Fruit fly (Drosophila melanogaster) whole organism, embryonic: Measurements from ENCODE around the gene SC35.

Experiments used
- Ada2b ChIP-seq: fragments of 200-800 bp; sonication (Bioruptor generic); IDR thresholded peaks from 2 replicates; pipeline ENCODE4 v1.3.6; 2022; ENCODE audit warnings: missing biosample characterization, missing genetic modification characterization
- Aef1 ChIP-seq: fragments of 200-800 bp; sonication (Bioruptor generic); IDR thresholded peaks from 3 replicates; pipeline ENCODE4 v1.3.6; 2022; ENCODE audit warnings: missing biosample characterization, missing genetic modification characterization
- B-H2 ChIP-seq: fragments of 200-800 bp; sonication (Bioruptor generic); optimal IDR thresholded peaks from 2 replicates; lab custom pipeline; 2018; ENCODE audit warnings: missing biosample characterization, mild to moderate bottlenecking, missing genetic modification characterization
- Bgb ChIP-seq: fragments of 200-800 bp; sonication (Bioruptor generic); IDR thresholded peaks from 2 replicates; pipeline ENCODE4 v1.3.6; 2022; ENCODE audit warnings: missing biosample characterization, missing genetic modification characterization; ENCODE audit not compliant: partially characterized antibody
- CG1024 ChIP-seq: fragments of 200-800 bp; sonication (Bioruptor generic); IDR thresholded peaks from 2 replicates; pipeline ENCODE4 v1.3.6; 2022; ENCODE audit warnings: missing biosample characterization, missing genetic modification characterization
- CG10543 ChIP-seq: fragments of 200-800 bp; sonication (Bioruptor generic); optimal IDR thresholded peaks from 3 replicates; lab custom pipeline; 2017; ENCODE audit warnings: missing biosample characterization, mild to moderate bottlenecking, missing genetic modification characterization, moderate library complexity
- CG11085 ChIP-seq: fragments of 200-800 bp; sonication (Bioruptor generic); IDR thresholded peaks from 2 replicates; pipeline ENCODE4 v1.3.6; 2022; ENCODE audit warnings: missing biosample characterization, missing genetic modification characterization
- CG11504 ChIP-seq: fragments of 200-800 bp; sonication (Bioruptor generic); optimal IDR thresholded peaks from 3 replicates; lab custom pipeline; 2019; ENCODE audit warnings: missing biosample characterization, mild to moderate bottlenecking, missing genetic modification characterization, moderate library complexity
- CG12769 ChIP-seq: fragments of 200-800 bp; sonication (Bioruptor generic); optimal IDR thresholded peaks from 2 replicates; lab custom pipeline; 2019; ENCODE audit warnings: missing biosample characterization, mild to moderate bottlenecking, missing genetic modification characterization, moderate library complexity
- CG14014 ChIP-seq: fragments of 200-800 bp; sonication (Bioruptor generic); IDR thresholded peaks from 2 replicates; pipeline ENCODE4 v1.3.6; 2022; ENCODE audit warnings: missing biosample characterization, missing genetic modification characterization
- CG1529 ChIP-seq: fragments of 200-800 bp; sonication (Bioruptor generic); optimal IDR thresholded peaks from 3 replicates; lab custom pipeline; 2018; ENCODE audit warnings: missing biosample characterization, missing genetic modification characterization
- CG15696 ChIP-seq: fragments of 200-800 bp; sonication (Bioruptor generic); optimal IDR thresholded peaks from 2 replicates; lab custom pipeline; 2019; ENCODE audit warnings: missing biosample characterization, mild to moderate bottlenecking, missing genetic modification characterization, moderate library complexity
- CG18011 ChIP-seq: fragments of 200-800 bp; sonication (Bioruptor generic); optimal IDR thresholded peaks from 2 replicates; lab custom pipeline; 2017; ENCODE audit warnings: missing biosample characterization, missing genetic modification characterization, mild to moderate bottlenecking, moderate library complexity, missing genotype
- CG18599 ChIP-seq: fragments of 200-800 bp; sonication (Bioruptor generic); optimal IDR thresholded peaks from 3 replicates; lab custom pipeline; 2017; ENCODE audit warnings: missing biosample characterization, missing genetic modification characterization, mild to moderate bottlenecking, moderate library complexity, missing genetic modification reagents
- CG31441 ChIP-seq: fragments of 200-800 bp; sonication (Bioruptor generic); IDR thresholded peaks from 2 replicates; pipeline ENCODE4 v1.3.6; 2022; ENCODE audit warnings: missing biosample characterization, missing genetic modification characterization
- CG3407 ChIP-seq: fragments of 200-800 bp; sonication (Bioruptor generic); optimal IDR thresholded peaks from 2 replicates; lab custom pipeline; 2018; ENCODE audit warnings: missing biosample characterization, mild to moderate bottlenecking, missing genetic modification characterization
- CG43689 ChIP-seq: fragments of 200-800 bp; sonication (Bioruptor generic); IDR thresholded peaks from 2 replicates; pipeline ENCODE4 v1.3.6; 2022; ENCODE audit warnings: missing biosample characterization, missing genetic modification characterization
- CG5953 ChIP-seq: fragments of 200-800 bp; sonication (Bioruptor generic); IDR thresholded peaks from 2 replicates; pipeline ENCODE4 v1.3.6; 2022; ENCODE audit warnings: missing biosample characterization, missing genetic modification characterization
- CG7556 ChIP-seq: fragments of 200-800 bp; sonication (Bioruptor generic); optimal IDR thresholded peaks from 2 replicates; lab custom pipeline; 2017; ENCODE audit warnings: missing biosample characterization, mild to moderate bottlenecking, missing genetic modification characterization
- D19A ChIP-seq: fragments of 200-800 bp; optimal IDR thresholded peaks from 3 replicates; lab custom pipeline; 2019; ENCODE audit warnings: missing biosample characterization, mild to moderate bottlenecking, missing genetic modification characterization, moderate library complexity
- Dip3 ChIP-seq: fragments of 200-800 bp; sonication (Bioruptor generic); optimal IDR thresholded peaks from 3 replicates; lab custom pipeline; 2016; ENCODE audit warnings: missing biosample characterization, missing genetic modification characterization
- Drgx ChIP-seq: fragments of 200-800 bp; sonication (Bioruptor generic); IDR thresholded peaks from 2 replicates; pipeline ENCODE4 v1.3.6; 2022; ENCODE audit warnings: missing biosample characterization, missing genetic modification characterization
- E2f2 ChIP-seq: fragments of 200-800 bp; sonication (Bioruptor generic); IDR thresholded peaks from 2 replicates; pipeline ENCODE4 v1.3.6; 2022; ENCODE audit warnings: missing biosample characterization, missing genetic modification characterization
- GATAe ChIP-seq: fragments of 200-800 bp; sonication (Bioruptor generic); conservative IDR thresholded peaks from 2 replicates; pipeline ENCODE4 v1.3.6; 2022; ENCODE audit warnings: missing biosample characterization, missing genetic modification characterization
- HLH3B ChIP-seq: fragments of 200-800 bp; sonication (Bioruptor generic); IDR thresholded peaks from 2 replicates; pipeline ENCODE4 v1.3.6; 2022; ENCODE audit warnings: missing biosample characterization, missing genetic modification characterization
- Hmr ChIP-seq: fragments of 200-800 bp; sonication (Bioruptor generic); optimal IDR thresholded peaks from 3 replicates; lab custom pipeline; 2017; ENCODE audit warnings: mild to moderate bottlenecking, missing biosample characterization, missing genetic modification reagents, missing genetic modification characterization
- Jarid2 ChIP-seq: fragments of 200-800 bp; sonication (Bioruptor generic); optimal IDR thresholded peaks from 3 replicates; lab custom pipeline; 2017; ENCODE audit warnings: mild to moderate bottlenecking, missing biosample characterization, missing genetic modification reagents, missing genetic modification characterization
- Lim3 ChIP-seq: fragments of 200-800 bp; sonication (Bioruptor generic); IDR thresholded peaks from 2 replicates; pipeline ENCODE4 v1.3.6; 2022; ENCODE audit warnings: missing biosample characterization, missing genetic modification characterization
- Optix ChIP-seq: fragments of 200-800 bp; sonication (Bioruptor generic); IDR thresholded peaks from 3 replicates; pipeline ENCODE4 v1.3.6; 2022; ENCODE audit warnings: missing biosample characterization, missing genetic modification characterization
- abd-A ChIP-seq: fragments of 200-800 bp; sonication (Bioruptor generic); optimal IDR thresholded peaks from 3 replicates; lab custom pipeline; 2019; ENCODE audit warnings: missing biosample characterization, mild to moderate bottlenecking, missing genetic modification characterization, moderate library complexity
- bcd ChIP-seq: fragments of 200-800 bp; sonication (Bioruptor generic); optimal IDR thresholded peaks from 2 replicates; lab custom pipeline; 2017; ENCODE audit warnings: missing biosample characterization, mild to moderate bottlenecking, missing genetic modification characterization
- ci ChIP-seq: fragments of 200-800 bp; sonication (Bioruptor generic); IDR thresholded peaks from 3 replicates; pipeline ENCODE4 v1.3.6; 2022; ENCODE audit warnings: missing biosample characterization, missing genetic modification characterization
- corto ChIP-seq: fragments of 200-800 bp; sonication (Bioruptor generic); optimal IDR thresholded peaks from 2 replicates; lab custom pipeline; 2016; ENCODE audit warnings: missing biosample characterization, mild to moderate bottlenecking, missing genetic modification characterization, moderate library complexity
- crp ChIP-seq, 2 experiments: fragments of 200-800 bp; sonication (Bioruptor generic); optimal IDR thresholded peaks; 2 replicates in 1 of 2; 3 replicates in 1 of 2; lab custom pipeline; 2017; ENCODE audit warnings: missing biosample characterization in 2 of 2, missing genetic modification characterization in 2 of 2, mild to moderate bottlenecking in 1 of 2, moderate library complexity in 1 of 2
- cwo ChIP-seq: fragments of 200-800 bp; sonication (Bioruptor generic); optimal IDR thresholded peaks from 3 replicates; lab custom pipeline; 2017; ENCODE audit warnings: missing biosample characterization, missing genetic modification characterization, mild to moderate bottlenecking, moderate library complexity, missing genetic modification reagents
- exex ChIP-seq: fragments of 200-800 bp; sonication (Bioruptor generic); optimal IDR thresholded peaks from 4 replicates; lab custom pipeline; 2018; ENCODE audit warnings: missing biosample characterization, mild to moderate bottlenecking, missing genetic modification characterization, moderate library complexity
- grau ChIP-seq: fragments of 200-800 bp; optimal IDR thresholded peaks from 3 replicates; lab custom pipeline; 2019; ENCODE audit warnings: missing biosample characterization, mild to moderate bottlenecking, missing genetic modification characterization, moderate library complexity
- gt ChIP-seq: fragments of 200-800 bp; sonication (Bioruptor generic); IDR thresholded peaks from 2 replicates; pipeline ENCODE4 v1.3.6; 2022; ENCODE audit warnings: missing biosample characterization, missing genetic modification characterization
- kay ChIP-seq: fragments of 200-800 bp; sonication (Bioruptor generic); optimal IDR thresholded peaks from 2 replicates; lab custom pipeline; 2016; ENCODE audit warnings: missing biosample characterization, missing genetic modification characterization
- lab ChIP-seq: fragments of 200-800 bp; sonication (Bioruptor generic); optimal IDR thresholded peaks from 3 replicates; lab custom pipeline; 2017; ENCODE audit warnings: missing biosample characterization, missing genetic modification characterization, mild to moderate bottlenecking, moderate library complexity, missing genetic modification reagents
- mirr ChIP-seq: fragments of 200-800 bp; sonication (Bioruptor generic); optimal IDR thresholded peaks from 3 replicates; lab custom pipeline; 2018; ENCODE audit warnings: missing biosample characterization, mild to moderate bottlenecking, missing genetic modification characterization
- mld ChIP-seq: fragments of 200-800 bp; sonication (Bioruptor generic); IDR thresholded peaks from 3 replicates; pipeline ENCODE4 v1.3.6; 2022; ENCODE audit warnings: missing biosample characterization, missing genetic modification characterization; ENCODE audit not compliant: partially characterized antibody
- nmo ChIP-seq: fragments of 200-800 bp; sonication (Bioruptor generic); optimal IDR thresholded peaks from 2 replicates; lab custom pipeline; 2018; ENCODE audit warnings: missing biosample characterization, mild to moderate bottlenecking, missing genetic modification characterization, moderate library complexity
- pb ChIP-seq: fragments of 200-800 bp; sonication (Bioruptor generic); optimal IDR thresholded peaks from 3 replicates; lab custom pipeline; 2016; ENCODE audit warnings: missing biosample characterization, missing genetic modification characterization
- sisA ChIP-seq: fragments of 200-800 bp; sonication (Bioruptor generic); IDR thresholded peaks from 2 replicates; pipeline ENCODE4 v1.3.6; 2022; ENCODE audit warnings: missing biosample characterization, missing genetic modification characterization
- sqz ChIP-seq: fragments of 200-800 bp; sonication (Bioruptor generic); optimal IDR thresholded peaks from 3 replicates; lab custom pipeline; 2018; ENCODE audit warnings: missing biosample characterization, mild to moderate bottlenecking, missing genetic modification characterization
- stwl ChIP-seq: fragments of 200-800 bp; sonication (Bioruptor generic); optimal IDR thresholded peaks from 3 replicates; lab custom pipeline; 2018; ENCODE audit warnings: missing biosample characterization, mild to moderate bottlenecking, missing genetic modification characterization, moderate library complexity
- yki ChIP-seq: fragments of >200 bp; optimal IDR thresholded peaks from 3 replicates; lab custom pipeline; 2018
- z ChIP-seq: fragments of 200-800 bp; sonication (Bioruptor generic); IDR thresholded peaks from 3 replicates; pipeline ENCODE4 v1.3.6; 2022; ENCODE audit warnings: missing biosample characterization, missing genetic modification characterization

Gene SC35

DNA sequence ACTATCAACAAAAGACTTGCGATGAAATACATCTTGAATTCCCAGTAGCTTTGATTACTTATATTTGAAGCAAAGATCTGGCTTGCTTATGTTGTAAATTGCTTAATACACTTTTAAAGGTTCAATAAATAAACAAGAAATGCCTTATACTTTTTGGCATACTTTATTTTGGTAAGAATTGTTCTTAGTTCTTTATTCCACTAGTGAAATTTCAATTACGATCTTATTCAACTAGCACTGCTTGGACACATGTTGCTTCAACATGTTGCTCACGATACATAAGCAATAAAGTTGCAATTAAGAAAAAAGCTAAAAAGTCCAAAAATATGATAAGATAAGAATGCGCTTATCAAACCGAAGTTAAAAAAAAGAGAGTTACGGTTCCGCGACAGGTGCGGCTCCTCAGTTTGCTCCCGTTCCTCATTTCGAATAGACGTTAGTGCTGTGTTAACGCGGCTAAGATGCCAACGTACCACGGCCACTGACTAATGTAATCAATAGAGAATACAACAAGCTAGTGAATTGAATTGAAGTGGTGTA is 13.7 kb upstream of the SC35 start, which contains the start of the genes CG5421 and Oatp33Eb (continued):
- TF ChIP-seq corto (GFP tag; lab: Kevin White, UChicago) (peak; percentile 1), CG11504 (peak; percentile 99), sqz (GFP tag; lab: Kevin White, UChicago) (peak; percentile 10)

DNA sequence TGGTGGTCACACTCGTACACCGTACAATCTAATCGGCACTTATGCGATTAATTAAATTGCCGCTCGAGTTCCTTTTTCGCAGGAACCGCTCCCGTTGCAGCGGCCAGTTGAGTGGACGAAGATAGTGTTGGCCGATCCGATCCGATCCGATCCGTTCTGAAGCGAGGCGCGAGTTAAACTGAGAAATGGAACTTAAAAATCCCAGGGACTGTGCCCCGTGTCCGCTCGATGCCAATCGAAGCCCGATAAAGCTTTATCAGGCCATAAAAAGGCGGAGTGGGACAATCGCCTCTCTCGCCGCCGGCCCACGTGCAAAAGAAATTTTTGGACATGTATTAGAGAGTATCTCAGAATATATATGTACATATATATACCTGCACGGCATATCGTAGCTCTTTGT is 11.3 kb upstream of the SC35 start, which contains the start of gene Oatp33Ea:
Oatp33Ea (minus strand) TSS at position 182 of the 400 bp plus-strand sequence.
- no peak for TF ChIP-seq pb (GFP tag; lab: Kevin White, UChicago)
- TF ChIP-seq CG18599: peak; percentile 33
- TF ChIP-seq sisA (GFP tag; lab: Robert Waterston, UW): no peak
- no peak for TF ChIP-seq CG18011 (GFP tag; lab: Kevin White, UChicago)
- no peak for TF ChIP-seq bcd (GFP tag; lab: Kevin White, UChicago)
- no peak for TF ChIP-seq CG1529 (GFP tag; lab: Kevin White, UChicago)
- TF ChIP-seq Jarid2 (GFP tag; lab: Kevin White, UChicago): peak; percentile 12
- peak; percentile 39; the same call in 1 of the 2 replicates for TF ChIP-seq Bgb (GFP tag; lab: Robert Waterston, UW)
- no peak for TF ChIP-seq CG11085 (GFP tag; lab: Robert Waterston, UW)
- no peak for TF ChIP-seq gt (GFP tag; lab: Robert Waterston, UW)
- no peak for TF ChIP-seq kay (GFP tag; lab: Kevin White, UChicago)
- no peak for TF ChIP-seq nmo (GFP tag; lab: Kevin White, UChicago)
- no peak for TF ChIP-seq Optix (GFP tag; lab: Robert Waterston, UW)
- no peak for TF ChIP-seq mld (GFP tag; lab: Robert Waterston, UW)
- no peak for TF ChIP-seq grau (tag; lab: Kevin White, UChicago)
- no peak for TF ChIP-seq HLH3B (GFP tag; lab: Robert Waterston, UW)
- no peak for TF ChIP-seq Hmr (GFP tag; lab: Kevin White, UChicago)
- TF ChIP-seq CG1024: no peak
- no peak for TF ChIP-seq Drgx
- no peak for TF ChIP-seq CG15696
- no peak for TF ChIP-seq abd-A
- TF ChIP-seq E2f2 (GFP tag; lab: Robert Waterston, UW): no peak
- peak; percentile 59 for TF ChIP-seq CG10543 (GFP tag; lab: Kevin White, UChicago)
- no peak for TF ChIP-seq CG7556 (GFP tag; lab: Kevin White, UChicago)
- peak; percentile 58 for TF ChIP-seq CG12769 (tag; lab: Kevin White, UChicago)
- TF ChIP-seq B-H2 (GFP tag; lab: Kevin White, UChicago): no peak
- TF ChIP-seq exex (tag; lab: Kevin White, UChicago): peak; percentile 98
- TF ChIP-seq CG31441 (GFP tag; lab: Robert Waterston, UW): no peak
- no peak for TF ChIP-seq CG43689 (GFP tag; lab: Robert Waterston, UW)
- TF ChIP-seq mirr (GFP tag; lab: Kevin White, UChicago): peak; percentile 80
- TF ChIP-seq CG3407 (GFP tag; lab: Kevin White, UChicago): no peak
- peak; percentile 81 for TF ChIP-seq GATAe
- TF ChIP-seq Dip3 (GFP tag; lab: Kevin White, UChicago): no peak
- TF ChIP-seq stwl (tag; lab: Kevin White, UChicago): no peak
- TF ChIP-seq cwo: peak; percentile 75
- TF ChIP-seq Aef1 (GFP tag; lab: Robert Waterston, UW): no peak
- TF ChIP-seq CG5953: no peak
- no peak for TF ChIP-seq crp (GFP tag; optimal IDR thresholded peaks at IDR 0.05; lab: Kevin White, UChicago)
- no peak for TF ChIP-seq Lim3
- TF ChIP-seq CG14014 (GFP tag; lab: Robert Waterston, UW): no peak
- peak; percentile 43 for TF ChIP-seq lab (GFP tag; lab: Kevin White, UChicago)
- TF ChIP-seq ci (GFP tag; lab: Robert Waterston, UW): no peak
- TF ChIP-seq z (GFP tag; lab: Robert Waterston, UW): peak; percentile 61; the same call in 2 of the 3 replicates
- TF ChIP-seq Ada2b (GFP tag; lab: Robert Waterston, UW): no peak
- TF ChIP-seq yki (lab: Kevin White, UChicago): no peak
- no peak for TF ChIP-seq D19A (tag; lab: Kevin White, UChicago)
